Fruit fly (Drosophila melanogaster) whole organism: ENCODE data around the gene Cftr.

Experiments used
- CG8478 ChIP-seq: fragments of >200 bp; optimal IDR thresholded peaks from 2 replicates; lab custom pipeline; 2018; ENCODE audit warnings: inconsistent platforms
- Dll ChIP-seq: fragments of >200 bp; optimal IDR thresholded peaks from 2 replicates; lab custom pipeline; 2017
- EcR ChIP-seq, 2 experiments: fragments of >200 bp; optimal IDR thresholded peaks; 2 replicates each; lab custom pipeline; 2017; ENCODE audit warnings: missing biosample characterization in 2 of 2, missing genetic modification characterization in 2 of 2, missing genetic modification reagents in 2 of 2
- pan ChIP-seq: fragments of >200 bp; optimal IDR thresholded peaks from 2 replicates; lab custom pipeline; 2017
- psq ChIP-seq: fragments of >200 bp; optimal IDR thresholded peaks from 2 replicates; lab custom pipeline; 2017
- usp ChIP-seq: fragments of >200 bp; optimal IDR thresholded peaks from 2 replicates; lab custom pipeline; 2017; ENCODE audit warnings: missing biosample characterization, missing genetic modification characterization, mixed read lengths

DNA sequence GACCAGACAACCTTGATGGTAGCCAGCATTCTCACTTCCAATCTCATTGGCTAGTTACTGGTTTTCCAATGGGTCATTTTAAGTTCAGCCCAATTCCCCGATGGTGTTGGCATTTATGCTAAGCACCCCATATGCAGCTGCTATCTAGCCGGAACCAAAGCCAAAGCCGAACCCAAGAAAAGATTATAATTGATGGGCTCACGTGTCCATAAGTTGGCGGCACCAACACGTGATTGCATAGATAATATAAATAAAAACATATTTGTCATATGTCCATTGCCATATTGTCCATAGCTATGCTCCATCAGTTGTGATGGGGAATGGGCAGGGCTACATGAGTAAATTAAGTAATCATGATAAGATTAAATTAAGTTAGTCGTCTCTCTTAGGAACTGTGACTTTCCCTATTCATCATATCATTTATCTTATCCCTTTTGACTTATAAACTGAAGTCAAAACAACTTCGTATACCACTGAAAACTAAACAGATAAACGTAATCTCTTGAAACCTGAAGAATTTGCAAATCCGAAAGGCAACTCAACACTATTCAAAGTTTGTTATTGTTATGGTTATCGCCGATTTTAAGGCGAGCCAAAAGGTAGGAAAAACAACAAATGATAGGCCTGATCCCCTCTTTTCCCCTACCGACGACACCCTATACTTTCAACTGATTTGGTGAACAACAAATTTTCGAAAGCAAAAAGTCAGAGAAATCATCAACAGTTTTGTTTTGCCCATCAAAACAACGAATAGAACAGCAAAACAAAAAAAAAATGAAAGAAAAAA is 19.5 kb upstream of the Cftr start:
- TF ChIP-seq usp (GFP tag; lab: Kevin White, UChicago) (no peak), CG8478 (lab: Kevin White, UChicago) (no peak), psq (lab: Kevin White, UChicago) (no peak), EcR (GFP tag; optimal IDR thresholded peaks at IDR 0.05; lab: Kevin White, UChicago) (no peak), pan (lab: Kevin White, UChicago) (no peak), Dll (lab: Kevin White, UChicago) (no peak)
